Fruit fly (Drosophila melanogaster) whole organism, embryonic: Measurements from ENCODE around the gene hop.
A peak's percentile ranks its signal among the peaks of the same experiment; 100 is the strongest.

Experiments used
- Atf6 ChIP-seq: fragments of 200-800 bp; sonication (Bioruptor generic); IDR thresholded peaks from 2 replicates; pipeline ENCODE4 v1.3.6; 2022; ENCODE audit warnings: missing biosample characterization, missing genetic modification characterization
- CG10321 ChIP-seq: fragments of 200-800 bp; sonication (Bioruptor generic); IDR thresholded peaks from 2 replicates; pipeline ENCODE4 v1.3.6; 2022; ENCODE audit warnings: missing biosample characterization, missing genetic modification characterization
- CG12219 ChIP-seq: fragments of 200-800 bp; sonication (Bioruptor generic); optimal IDR thresholded peaks from 3 replicates; lab custom pipeline; 2018; ENCODE audit warnings: missing biosample characterization, mild to moderate bottlenecking, missing genetic modification characterization
- CG12744 ChIP-seq: fragments of 200-800 bp; sonication (Bioruptor generic); optimal IDR thresholded peaks from 2 replicates; lab custom pipeline; 2016; ENCODE audit warnings: missing biosample characterization, missing genetic modification characterization
- CG14050 ChIP-seq: fragments of 200-800 bp; sonication (Bioruptor generic); IDR thresholded peaks from 3 replicates; pipeline ENCODE4 v1.3.6; 2022; ENCODE audit warnings: missing biosample characterization, missing genetic modification characterization
- CG14667 ChIP-seq: fragments of 200-800 bp; sonication (Bioruptor generic); IDR thresholded peaks from 2 replicates; pipeline ENCODE4 v1.3.6; 2022; ENCODE audit warnings: missing biosample characterization, missing genetic modification characterization
- CG16815 ChIP-seq: fragments of 200-800 bp; sonication (Bioruptor generic); optimal IDR thresholded peaks from 3 replicates; lab custom pipeline; 2017; ENCODE audit warnings: missing biosample characterization, mild to moderate bottlenecking, missing genetic modification characterization
- CG17612 ChIP-seq: fragments of 200-800 bp; sonication (Bioruptor generic); IDR thresholded peaks from 2 replicates; pipeline ENCODE4 v1.3.6; 2022; ENCODE audit warnings: missing biosample characterization, missing genetic modification characterization
- CG17912 ChIP-seq: fragments of 200-800 bp; sonication (Bioruptor generic); optimal IDR thresholded peaks from 2 replicates; lab custom pipeline; 2018; ENCODE audit warnings: missing biosample characterization, mild to moderate bottlenecking, missing genetic modification characterization
- CG18262 ChIP-seq: fragments of 200-800 bp; optimal IDR thresholded peaks from 3 replicates; lab custom pipeline; 2019; ENCODE audit warnings: missing biosample characterization, mild to moderate bottlenecking, missing genetic modification characterization, moderate library complexity
- CG2875 ChIP-seq: fragments of 200-800 bp; sonication (Bioruptor generic); optimal IDR thresholded peaks from 2 replicates; lab custom pipeline; 2017; ENCODE audit warnings: missing biosample characterization, mild to moderate bottlenecking, missing genetic modification characterization, missing genetic modification reagents
- CG30403 ChIP-seq: fragments of 200-800 bp; sonication (Bioruptor generic); optimal IDR thresholded peaks from 3 replicates; lab custom pipeline; 2016; ENCODE audit warnings: missing biosample characterization, missing genetic modification characterization
- CG31365 ChIP-seq: fragments of 200-800 bp; sonication (Bioruptor generic); optimal IDR thresholded peaks from 2 replicates; lab custom pipeline; 2018; ENCODE audit warnings: missing biosample characterization, mild to moderate bottlenecking, missing genetic modification characterization
- CG4360 ChIP-seq: fragments of 200-800 bp; sonication (Bioruptor generic); IDR thresholded peaks from 2 replicates; pipeline ENCODE4 v1.3.6; 2022; ENCODE audit warnings: missing biosample characterization, missing genetic modification characterization
- CG43689 ChIP-seq: fragments of 200-800 bp; sonication (Bioruptor generic); IDR thresholded peaks from 2 replicates; pipeline ENCODE4 v1.3.6; 2022; ENCODE audit warnings: missing biosample characterization, missing genetic modification characterization
- CG4404 ChIP-seq: fragments of 200-800 bp; sonication (Bioruptor generic); IDR thresholded peaks from 2 replicates; pipeline ENCODE4 v1.3.6; 2022; ENCODE audit warnings: missing biosample characterization, missing genetic modification characterization
- CG4730 ChIP-seq: fragments of 200-800 bp; sonication (Bioruptor generic); IDR thresholded peaks from 2 replicates; pipeline ENCODE4 v1.3.6; 2022; ENCODE audit warnings: missing biosample characterization, missing genetic modification characterization
- CG6654 ChIP-seq: fragments of 200-800 bp; sonication (Bioruptor generic); optimal IDR thresholded peaks from 2 replicates; lab custom pipeline; 2017; ENCODE audit warnings: missing biosample characterization, mild to moderate bottlenecking, missing genetic modification characterization
- CG7357 ChIP-seq: fragments of 200-800 bp; sonication (Bioruptor generic); IDR thresholded peaks from 3 replicates; pipeline ENCODE4 v1.3.6; 2022; ENCODE audit warnings: missing biosample characterization, missing genetic modification characterization
- CG7928 ChIP-seq: fragments of 200-800 bp; sonication (Bioruptor generic); optimal IDR thresholded peaks from 2 replicates; lab custom pipeline; 2017; ENCODE audit warnings: missing biosample characterization, mild to moderate bottlenecking, missing genetic modification characterization
- CG7963 ChIP-seq: fragments of 200-800 bp; sonication (Bioruptor generic); IDR thresholded peaks from 3 replicates; pipeline ENCODE4 v1.3.6; 2022; ENCODE audit warnings: missing biosample characterization, missing genetic modification characterization; ENCODE audit not compliant: partially characterized antibody
- CG8281 ChIP-seq: fragments of 200-800 bp; sonication (Bioruptor generic); optimal IDR thresholded peaks from 2 replicates; lab custom pipeline; 2018; ENCODE audit warnings: missing biosample characterization, mild to moderate bottlenecking, missing genetic modification characterization, moderate library complexity
- CrebB ChIP-seq: fragments of 200-800 bp; sonication (Bioruptor generic); optimal IDR thresholded peaks from 3 replicates; lab custom pipeline; 2018; ENCODE audit warnings: missing biosample characterization, mild to moderate bottlenecking, missing genetic modification characterization
- Dad ChIP-seq: fragments of 200-800 bp; sonication (Bioruptor generic); optimal IDR thresholded peaks from 3 replicates; lab custom pipeline; 2016; ENCODE audit warnings: missing biosample characterization, missing genetic modification characterization
- Dip2 ChIP-seq: fragments of 200-800 bp; sonication (Bioruptor generic); IDR thresholded peaks from 2 replicates; pipeline ENCODE4 v1.3.6; 2022; ENCODE audit warnings: missing biosample characterization, missing genetic modification characterization
- ERR ChIP-seq: fragments of 200-800 bp; sonication (Bioruptor generic); optimal IDR thresholded peaks from 2 replicates; lab custom pipeline; 2016; ENCODE audit warnings: missing biosample characterization, missing genetic modification characterization
- HmgD ChIP-seq: fragments of 200-800 bp; sonication (Bioruptor generic); optimal IDR thresholded peaks from 3 replicates; lab custom pipeline; 2016; ENCODE audit warnings: missing biosample characterization, missing genetic modification characterization
- Hr78 ChIP-seq, 2 experiments: fragments of 200-800 bp in 1 of 2; fragments of >200 bp in 1 of 2; sonication (Bioruptor generic) in 1 of 2; optimal IDR thresholded peaks; 2 replicates each; lab custom pipeline; 2017 to 2019; ENCODE audit warnings: missing biosample characterization in 2 of 2, missing genetic modification characterization in 2 of 2, mild to moderate bottlenecking in 1 of 2, moderate library complexity in 1 of 2
- MESR4 ChIP-seq: fragments of 200-800 bp; sonication (Bioruptor generic); optimal IDR thresholded peaks from 2 replicates; lab custom pipeline; 2018; ENCODE audit warnings: missing biosample characterization, mild to moderate bottlenecking, missing genetic modification characterization, moderate library complexity
- NfI ChIP-seq: fragments of 200-800 bp; sonication (Bioruptor generic); optimal IDR thresholded peaks from 3 replicates; lab custom pipeline; 2018; ENCODE audit warnings: missing biosample characterization, mild to moderate bottlenecking, missing genetic modification characterization, moderate library complexity
- Sry-δ ChIP-seq: fragments of 200-800 bp; sonication (Bioruptor generic); optimal IDR thresholded peaks from 2 replicates; lab custom pipeline; 2016; ENCODE audit warnings: missing biosample characterization, missing genetic modification characterization
- btn ChIP-seq: fragments of 200-800 bp; sonication (Bioruptor generic); optimal IDR thresholded peaks from 2 replicates; lab custom pipeline; 2016; ENCODE audit warnings: missing biosample characterization, missing genetic modification characterization
- cas ChIP-seq: fragments of 200-800 bp; sonication (Bioruptor generic); IDR thresholded peaks from 2 replicates; pipeline ENCODE4 v1.3.6; 2022; ENCODE audit warnings: missing biosample characterization, missing genetic modification characterization
- cg ChIP-seq: fragments of 200-800 bp; sonication (Bioruptor generic); optimal IDR thresholded peaks from 3 replicates; lab custom pipeline; 2019; ENCODE audit warnings: missing biosample characterization, mild to moderate bottlenecking, missing genetic modification characterization, moderate library complexity
- da ChIP-seq: fragments of 200-800 bp; sonication (Bioruptor generic); optimal IDR thresholded peaks from 2 replicates; lab custom pipeline; 2016; ENCODE audit warnings: missing biosample characterization, missing genetic modification characterization
- dysf ChIP-seq: fragments of 200-800 bp; sonication (Bioruptor generic); IDR thresholded peaks from 3 replicates; pipeline ENCODE4 v1.3.6; 2022; ENCODE audit warnings: missing biosample characterization, missing genetic modification characterization
- eve ChIP-seq, 2 experiments: fragments of >200 bp; optimal IDR thresholded peaks; 2 replicates each; lab custom pipeline; 2017; ENCODE audit warnings: missing biosample characterization in 2 of 2, missing genetic modification characterization in 2 of 2
- exex ChIP-seq: fragments of 200-800 bp; sonication (Bioruptor generic); optimal IDR thresholded peaks from 4 replicates; lab custom pipeline; 2018; ENCODE audit warnings: missing biosample characterization, mild to moderate bottlenecking, missing genetic modification characterization, moderate library complexity
- fd102C ChIP-seq: fragments of 200-800 bp; sonication (Bioruptor generic); optimal IDR thresholded peaks from 2 replicates; lab custom pipeline; 2018; ENCODE audit warnings: missing biosample characterization, mild to moderate bottlenecking, missing genetic modification characterization, moderate library complexity
- gfzf ChIP-seq: fragments of 200-800 bp; sonication (Bioruptor generic); optimal IDR thresholded peaks from 2 replicates; lab custom pipeline; 2016; ENCODE audit warnings: missing biosample characterization, mild to moderate bottlenecking, missing genetic modification characterization, moderate library complexity
- gro ChIP-seq: fragments of 200-800 bp; sonication (Bioruptor generic); optimal IDR thresholded peaks from 2 replicates; lab custom pipeline; 2016; ENCODE audit warnings: missing biosample characterization, missing genetic modification characterization
- lab ChIP-seq: fragments of 200-800 bp; sonication (Bioruptor generic); optimal IDR thresholded peaks from 3 replicates; lab custom pipeline; 2017; ENCODE audit warnings: missing biosample characterization, missing genetic modification characterization, mild to moderate bottlenecking, moderate library complexity, missing genetic modification reagents
- lbe ChIP-seq: fragments of 200-800 bp; sonication (Bioruptor generic); optimal IDR thresholded peaks from 2 replicates; lab custom pipeline; 2016; ENCODE audit warnings: missing biosample characterization, mild to moderate bottlenecking, missing genetic modification characterization
- pita ChIP-seq: fragments of 200-800 bp; sonication (Bioruptor generic); optimal IDR thresholded peaks from 2 replicates; lab custom pipeline; 2017; ENCODE audit warnings: missing biosample characterization, mild to moderate bottlenecking, missing genetic modification characterization
- schlank ChIP-seq: fragments of 200-800 bp; sonication (Bioruptor generic); optimal IDR thresholded peaks from 2 replicates; lab custom pipeline; 2018; ENCODE audit warnings: missing biosample characterization, mild to moderate bottlenecking, missing genetic modification characterization
- sens-2 ChIP-seq: fragments of 200-800 bp; sonication (Bioruptor generic); IDR thresholded peaks from 2 replicates; pipeline ENCODE4 v1.3.6; 2022; ENCODE audit warnings: missing biosample characterization, missing genetic modification characterization
- shn ChIP-seq: fragments of 200-800 bp; sonication (Bioruptor generic); optimal IDR thresholded peaks from 3 replicates; lab custom pipeline; 2016; ENCODE audit warnings: missing biosample characterization, missing genetic modification characterization
- zen2 ChIP-seq: fragments of 200-800 bp; sonication (Bioruptor generic); IDR thresholded peaks from 3 replicates; pipeline ENCODE4 v1.3.6; 2022; ENCODE audit warnings: missing biosample characterization, missing genetic modification characterization; ENCODE audit not compliant: partially characterized antibody
- zfh2 ChIP-seq: fragments of 200-800 bp; sonication (Bioruptor generic); optimal IDR thresholded peaks from 2 replicates; lab custom pipeline; 2016; ENCODE audit warnings: missing biosample characterization, missing genetic modification characterization

hop gene

DNA sequence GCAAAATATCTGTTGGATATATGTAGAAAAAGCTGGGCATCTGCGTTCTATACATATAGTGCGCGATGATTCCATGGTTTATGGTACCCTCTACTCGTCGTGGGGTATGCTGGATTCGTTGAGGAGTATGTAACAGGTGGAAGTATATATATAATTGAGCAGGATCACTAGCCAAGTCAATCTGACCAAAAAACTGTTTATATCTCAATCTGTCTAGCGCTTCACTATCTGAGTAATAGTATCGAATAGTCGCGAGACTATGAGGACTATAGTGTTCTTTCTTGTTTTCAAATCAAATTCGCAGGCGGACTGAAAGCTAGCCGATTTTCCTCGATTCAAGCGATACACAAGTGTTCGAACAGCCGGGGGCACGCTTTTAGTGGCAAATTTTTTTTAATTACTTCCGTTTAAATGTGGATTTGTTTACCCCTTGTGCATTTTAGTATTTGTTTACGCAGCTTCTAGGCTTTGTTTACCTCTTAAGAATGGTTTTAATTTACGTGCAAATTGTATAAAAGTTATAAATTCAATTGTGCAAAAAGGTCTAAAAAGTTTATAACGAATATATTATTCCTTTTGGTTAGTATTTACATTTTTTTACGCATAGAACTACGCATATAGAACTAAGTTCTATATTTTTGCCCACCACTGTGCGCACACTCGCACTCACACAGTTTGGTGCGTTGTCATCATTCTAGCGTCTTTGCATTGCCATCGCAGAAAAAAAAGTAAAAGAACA is 22.9 kb upstream of the hop start (continued):
- TF ChIP-seq CG4730 (GFP tag; lab: Robert Waterston, UW) (peak; percentile 71), CG10321 (GFP tag; lab: Robert Waterston, UW) (no peak), CG2875 (GFP tag; lab: Kevin White, UChicago) (peak; percentile 40), zfh2 (peak; percentile 80), CG8281 (tag; lab: Kevin White, UChicago) (peak; percentile 46), btn (GFP tag; lab: Kevin White, UChicago) (no peak), CrebB (tag; lab: Kevin White, UChicago) (peak; percentile 66), exex (tag; lab: Kevin White, UChicago) (peak; percentile 19), cg (no peak), CG7928 (peak; percentile 39), lbe (GFP tag; lab: Kevin White, UChicago) (no peak), da (GFP tag; lab: Kevin White, UChicago) (peak; percentile 50), CG7963 (GFP tag; lab: Robert Waterston, UW) (no peak), CG7357 (GFP tag; lab: Robert Waterston, UW) (peak; percentile 65), MESR4 (GFP tag; lab: Kevin White, UChicago) (no peak), CG18262 (tag; lab: Kevin White, UChicago) (peak; percentile 79), pita (GFP tag; lab: Kevin White, UChicago) (no peak), lab (GFP tag; lab: Kevin White, UChicago) (peak; percentile 88), HmgD (GFP tag; lab: Kevin White, UChicago) (peak; percentile 9), eve (GFP tag; optimal IDR thresholded peaks at IDR 0.05; lab: Kevin White, UChicago) (peak in 1 of 2 experiments; percentile 88), CG16815 (GFP tag; lab: Kevin White, UChicago) (peak; percentile 66), CG31365 (tag; lab: Kevin White, UChicago) (peak; percentile 24), gfzf (GFP tag; lab: Kevin White, UChicago) (no peak), gro (GFP tag; lab: Kevin White, UChicago) (peak; percentile 76), Dip2 (GFP tag; lab: Robert Waterston, UW) (no peak), dysf (GFP tag; lab: Robert Waterston, UW) (peak; percentile 90), Dad (GFP tag; lab: Kevin White, UChicago) (peak; percentile 53), CG14667 (peak; percentile 80), shn (peak; percentile 70), CG30403 (GFP tag; lab: Kevin White, UChicago) (peak; percentile 78), CG12744 (GFP tag; lab: Kevin White, UChicago) (peak; percentile 67), schlank (peak; percentile 70), zen2 (GFP tag; lab: Robert Waterston, UW) (no peak), CG17612 (GFP tag; lab: Robert Waterston, UW) (peak; percentile 76), Hr78 (GFP tag; optimal IDR thresholded peaks at IDR 0.05; lab: Kevin White, UChicago) (peak in 1 of 2 experiments; percentile 25), fd102C (GFP tag; lab: Kevin White, UChicago) (no peak), CG6654 (no peak), Atf6 (GFP tag; lab: Robert Waterston, UW) (peak; percentile 91), CG4404 (GFP tag; lab: Robert Waterston, UW) (peak; percentile 64; the same call in 1 of the 2 replicates), NfI (peak; percentile 78), CG4360 (GFP tag; lab: Robert Waterston, UW) (no peak), ERR (GFP tag; lab: Kevin White, UChicago) (peak; percentile 68), CG43689 (GFP tag; lab: Robert Waterston, UW) (0 out of 2 replicates have a peak, but pooled peaks have one; percentile 47), CG14050 (peak; percentile 75), cas (GFP tag; lab: Robert Waterston, UW) (peak; percentile 61), sens-2 (peak; percentile 52; the same call in 1 of the 2 replicates), CG12219 (peak; percentile 71), CG17912 (GFP tag; lab: Kevin White, UChicago) (no peak), Sry-δ (peak; percentile 28)
